Worm (Caenorhabditis elegans) whole organism, L1 larva: ENCODE measurements around the gene B0563.1.

Source experiments
- C04F5.9 ChIP-seq: sonication (generic microtip); optimal IDR thresholded peaks from 2 replicates; lab custom pipeline; 2016; ENCODE audit warnings: missing genetic modification characterization, missing compliant biosample characterization
- aly-2 ChIP-seq: fragments of 150-350 bp; optimal IDR thresholded peaks from 2 replicates; lab custom pipeline; 2014; ENCODE audit warnings: missing biosample characterization, missing genetic modification characterization
- ama-1 ChIP-seq: fragments of 150-350 bp; optimal IDR thresholded peaks from 2 replicates; lab custom pipeline; 2014
- blmp-1 ChIP-seq: fragments of 150-350 bp; optimal IDR thresholded peaks from 2 replicates; lab custom pipeline; 2014; ENCODE audit warnings: missing biosample characterization, missing genetic modification characterization
- ceh-82 ChIP-seq, 3 experiments: fragments of 150-350 bp in 1 of 3; sonication (generic microtip) in 2 of 3; optimal IDR thresholded peaks; 2 replicates each; lab custom pipeline; 2014 to 2017; ENCODE audit warnings: missing biosample characterization in 3 of 3, missing genetic modification characterization in 3 of 3
- ceh-88 ChIP-seq: fragments of 200-800 bp; sonication (Bioruptor generic); IDR thresholded peaks from 2 replicates; pipeline ENCODE4 v1.3.6; 2022; ENCODE audit warnings: missing genetic modification characterization, missing compliant biosample characterization
- ceh-90 ChIP-seq: sonication (generic microtip); optimal IDR thresholded peaks from 2 replicates; lab custom pipeline; 2016; ENCODE audit warnings: missing genetic modification characterization, missing compliant biosample characterization
- dsc-1 ChIP-seq: sonication (generic microtip); optimal IDR thresholded peaks from 2 replicates; lab custom pipeline; 2016; ENCODE audit warnings: mild to moderate bottlenecking, missing genetic modification characterization, missing compliant biosample characterization
- efl-3 ChIP-seq: fragments of 200-800 bp; sonication (Bioruptor generic); optimal IDR thresholded peaks from 2 replicates; lab custom pipeline; 2018; ENCODE audit warnings: mild to moderate bottlenecking, missing genetic modification characterization, missing compliant biosample characterization
- elt-2 ChIP-seq: sonication (generic microtip); optimal IDR thresholded peaks from 2 replicates; lab custom pipeline; 2016; ENCODE audit warnings: missing genetic modification characterization, mild to moderate bottlenecking, inconsistent platforms, missing compliant biosample characterization, missing genetic modification reagents
- elt-3 ChIP-seq, 6 experiments: fragments of 150-350 bp in 1 of 6; sonication (generic microtip); optimal IDR thresholded peaks; 2 replicates each; lab custom pipeline; 2017 to 2018; ENCODE audit warnings: missing biosample characterization in 6 of 6, missing genetic modification characterization in 6 of 6, inconsistent platforms in 1 of 6
- fkh-4 ChIP-seq: sonication (generic microtip); optimal IDR thresholded peaks from 2 replicates; lab custom pipeline; 2016; ENCODE audit warnings: missing compliant biosample characterization, missing genetic modification characterization, borderline replicate concordance
- fos-1 ChIP-seq: fragments of 150-350 bp; optimal IDR thresholded peaks from 2 replicates; lab custom pipeline; 2014; ENCODE audit warnings: missing biosample characterization, missing genetic modification characterization
- grh-1 ChIP-seq: fragments of 200-800 bp; sonication (Bioruptor generic); IDR thresholded peaks from 2 replicates; pipeline ENCODE4 v1.3.6; 2022; ENCODE audit warnings: missing genetic modification reagents, missing genetic modification characterization, missing compliant biosample characterization
- hlh-4 ChIP-seq: sonication (generic microtip); optimal IDR thresholded peaks from 2 replicates; lab custom pipeline; 2016; ENCODE audit warnings: mild to moderate bottlenecking, missing genetic modification characterization, missing compliant biosample characterization
- isw-1 ChIP-seq: fragments of 200-800 bp; sonication (Bioruptor generic); IDR thresholded peaks from 2 replicates; pipeline ENCODE4 v1.3.6; 2022; ENCODE audit warnings: missing genetic modification characterization, missing compliant biosample characterization
- jun-1 ChIP-seq: fragments of 150-350 bp; optimal IDR thresholded peaks from 2 replicates; lab custom pipeline; 2014; ENCODE audit warnings: missing biosample characterization, missing genetic modification reagents, missing genetic modification characterization
- lin-13 ChIP-seq: fragments of 150-350 bp; optimal IDR thresholded peaks from 2 replicates; lab custom pipeline; 2014; ENCODE audit warnings: missing biosample characterization, missing genetic modification reagents, missing genetic modification characterization
- lin-14 ChIP-seq: fragments of 200-800 bp; sonication (Bioruptor generic); optimal IDR thresholded peaks from 2 replicates; lab custom pipeline; 2018; ENCODE audit warnings: mild to moderate bottlenecking, missing genetic modification characterization, moderate library complexity, missing compliant biosample characterization
- lin-15B ChIP-seq: fragments of 150-350 bp; sonication (generic microtip); optimal IDR thresholded peaks from 3 replicates; lab custom pipeline; 2014; ENCODE audit warnings: missing biosample characterization, missing genetic modification characterization
- lin-35 ChIP-seq, 2 experiments: fragments of 150-350 bp; optimal IDR thresholded peaks; 2 replicates each; lab custom pipeline; 2014; ENCODE audit warnings: missing biosample characterization in 2 of 2, missing genetic modification characterization in 2 of 2, missing genetic modification reagents in 2 of 2
- lsy-2 ChIP-seq, 2 experiments: fragments of 150-350 bp; optimal IDR thresholded peaks; 2 replicates each; lab custom pipeline; 2014; ENCODE audit warnings: missing biosample characterization in 2 of 2, missing genetic modification characterization in 2 of 2
- mab-9 ChIP-seq: fragments of 200-800 bp; sonication (Bioruptor generic); IDR thresholded peaks from 2 replicates; pipeline ENCODE4 v1.3.6; 2022; ENCODE audit warnings: missing genetic modification reagents, missing genetic modification characterization, missing compliant biosample characterization
- nhr-11 ChIP-seq: fragments of 150-350 bp; optimal IDR thresholded peaks from 2 replicates; lab custom pipeline; 2014; ENCODE audit warnings: missing biosample characterization, missing genetic modification characterization
- nhr-12 ChIP-seq: sonication (generic microtip); optimal IDR thresholded peaks from 2 replicates; lab custom pipeline; 2017; ENCODE audit warnings: missing biosample characterization, missing genetic modification characterization
- nhr-19 ChIP-seq: fragments of 200-800 bp; sonication (Bioruptor generic); conservative IDR thresholded peaks from 2 replicates; pipeline ENCODE4 v1.3.6; 2022; ENCODE audit warnings: missing genetic modification characterization, missing compliant biosample characterization
- nhr-20 ChIP-seq: sonication (generic microtip); optimal IDR thresholded peaks from 2 replicates; lab custom pipeline; 2016; ENCODE audit warnings: mild to moderate bottlenecking, missing genetic modification characterization, missing compliant biosample characterization
- nhr-71 ChIP-seq: sonication (generic microtip); optimal IDR thresholded peaks from 2 replicates; lab custom pipeline; 2016; ENCODE audit warnings: mild to moderate bottlenecking, missing genetic modification characterization, moderate library complexity, missing compliant biosample characterization
- nhr-77 ChIP-seq: fragments of 150-350 bp; optimal IDR thresholded peaks from 2 replicates; lab custom pipeline; 2014; ENCODE audit warnings: missing biosample characterization, missing genetic modification characterization
- pag-3 ChIP-seq: sonication (generic microtip); optimal IDR thresholded peaks from 2 replicates; lab custom pipeline; 2017; ENCODE audit warnings: missing genetic modification characterization, mild to moderate bottlenecking, missing compliant biosample characterization, antibody characterized with exemption, borderline replicate concordance; ENCODE audit not compliant: insufficient read depth
- rnt-1 ChIP-seq: sonication (generic microtip); optimal IDR thresholded peaks from 2 replicates; lab custom pipeline; 2016; ENCODE audit warnings: mild to moderate bottlenecking, missing genetic modification characterization, moderate library complexity, missing compliant biosample characterization
- skn-1 ChIP-seq: fragments of 150-350 bp; optimal IDR thresholded peaks from 2 replicates; lab custom pipeline; 2014; ENCODE audit warnings: missing biosample characterization, missing genetic modification characterization
- snpc-4 ChIP-seq: fragments of 150-350 bp; optimal IDR thresholded peaks from 2 replicates; lab custom pipeline; 2014; ENCODE audit warnings: missing biosample characterization, missing genetic modification characterization
- snu-23 ChIP-seq: sonication (generic microtip); optimal IDR thresholded peaks from 2 replicates; lab custom pipeline; 2016; ENCODE audit warnings: missing genetic modification characterization, missing compliant biosample characterization
- sox-4 ChIP-seq: sonication (generic microtip); optimal IDR thresholded peaks from 2 replicates; lab custom pipeline; 2016; ENCODE audit warnings: missing genetic modification characterization, missing compliant biosample characterization
- sup-37 ChIP-seq: fragments of 200-800 bp; sonication (Bioruptor generic); optimal IDR thresholded peaks from 2 replicates; lab custom pipeline; 2018; ENCODE audit warnings: mild to moderate bottlenecking, missing genetic modification characterization, missing compliant biosample characterization
- unc-130 ChIP-seq: fragments of 150-350 bp; optimal IDR thresholded peaks from 2 replicates; lab custom pipeline; 2017; ENCODE audit warnings: missing biosample characterization, missing genetic modification characterization, inconsistent platforms
- unc-30 ChIP-seq: sonication (generic microtip); optimal IDR thresholded peaks from 2 replicates; lab custom pipeline; 2017; ENCODE audit warnings: missing biosample characterization, missing genetic modification characterization
- unc-62 ChIP-seq: fragments of 150-350 bp; optimal IDR thresholded peaks from 2 replicates; lab custom pipeline; 2014; ENCODE audit warnings: missing biosample characterization, missing genetic modification reagents, missing genetic modification characterization
- unc-86 ChIP-seq: sonication (generic microtip); optimal IDR thresholded peaks from 2 replicates; lab custom pipeline; 2016; ENCODE audit warnings: missing genetic modification characterization, missing compliant biosample characterization
- vab-15 ChIP-seq: sonication (generic microtip); optimal IDR thresholded peaks from 2 replicates; lab custom pipeline; 2017; ENCODE audit warnings: missing genotype, mild to moderate bottlenecking, missing genetic modification characterization, missing compliant biosample characterization
- zag-1 ChIP-seq: fragments of 150-350 bp; optimal IDR thresholded peaks from 2 replicates; lab custom pipeline; 2014; ENCODE audit warnings: missing biosample characterization, missing genetic modification characterization
- zip-4 ChIP-seq: fragments of 200-800 bp; sonication (Bioruptor generic); optimal IDR thresholded peaks from 2 replicates; lab custom pipeline; 2018; ENCODE audit warnings: mild to moderate bottlenecking, missing genetic modification characterization, moderate library complexity, missing compliant biosample characterization
- ztf-11 ChIP-seq, 2 experiments: sonication (generic microtip); optimal IDR thresholded peaks; 2 replicates each; lab custom pipeline; 2016 to 2017; ENCODE audit warnings: missing genetic modification characterization in 2 of 2, missing biosample characterization in 1 of 2, missing compliant biosample characterization in 1 of 2
- ztf-4 ChIP-seq: fragments of 150-350 bp; optimal IDR thresholded peaks from 2 replicates; lab custom pipeline; 2014; ENCODE audit warnings: missing biosample characterization, missing genetic modification characterization

Gene B0563.1

ce11 chrX:9150269-9150744, 21.0 kb upstream of the B0563.1 start, which contains the start of gene tmbi-4 (continued):
- TF ChIP-seq lin-15B (tag; lab: Kevin White, UChicago) (peak; percentile 30), nhr-71 (peak; percentile 58), ceh-88 (no peak), unc-86 (tag; lab: Kevin White, UChicago) (peak; percentile 48), lsy-2 (tag; optimal IDR thresholded peaks at IDR 0.05; lab: Kevin White, UChicago) (peak; percentile 13 to 73), unc-130 (tag; lab: Kevin White, UChicago) (peak; percentile 22)

- TF ChIP-seq sup-37 (GFP tag; lab: Kevin White, UChicago), result no peak
- no peak for TF ChIP-seq blmp-1 (tag; lab: Kevin White, UChicago)
- TF ChIP-seq lin-15B (tag; lab: Kevin White, UChicago), result no peak
- TF ChIP-seq isw-1 (GFP tag; lab: Robert Waterston, UW), result no peak
- no peak for TF ChIP-seq jun-1 (tag; lab: Kevin White, UChicago)
- no peak for TF ChIP-seq snpc-4
- TF ChIP-seq efl-3 (GFP tag; lab: Kevin White, UChicago), result no peak
- TF ChIP-seq sox-4 (tag; lab: Kevin White, UChicago), result no peak
- TF ChIP-seq mab-9 (GFP tag; lab: Robert Waterston, UW), result no peak
- no peak for TF ChIP-seq lin-13
Observed at ce11 chrX:9154216-9154615, 17.1 kb upstream of the B0563.1 start, which contains the start of gene B0563.7. TSS of gene B0563.7 (minus strand) at chrX:9154316.

ce11 chrX:9155751-9156150, 15.6 kb upstream of the B0563.1 start:
- TF ChIP-seq elt-2 (tag; lab: Kevin White, UChicago) (peak; percentile 9), nhr-12 (tag; lab: Kevin White, UChicago) (no peak)

- TF ChIP-seq C04F5.9 (no peak), fos-1 (tag; lab: Kevin White, UChicago) (no peak), lin-14 (peak; percentile 82), skn-1 (no peak), lin-35 (GFP tag; optimal IDR thresholded peaks at IDR 0.05; lab: Kevin White, UChicago) (no peak), vab-15 (tag; lab: Kevin White, UChicago) (no peak), nhr-71 (peak; percentile 69), snu-23 (GFP tag; lab: Kevin White, UChicago) (no peak), ceh-90 (tag; lab: Kevin White, UChicago) (no peak), nhr-19 (GFP tag; lab: Robert Waterston, UW) (peak; percentile 58), mab-9 (GFP tag; lab: Robert Waterston, UW) (no peak), unc-30 (tag; lab: Kevin White, UChicago) (no peak), pag-3 (peak; percentile 80), sup-37 (GFP tag; lab: Kevin White, UChicago) (no peak), ztf-11 (tag; optimal IDR thresholded peaks at IDR 0.05; lab: Kevin White, UChicago) (no peak), grh-1 (GFP tag; lab: Robert Waterston, UW) (no peak), snpc-4 (no peak), lin-15B (tag; lab: Kevin White, UChicago) (no peak), jun-1 (tag; lab: Kevin White, UChicago) (no peak), unc-130 (tag; lab: Kevin White, UChicago) (peak; percentile 61), nhr-11 (tag; lab: Kevin White, UChicago) (no peak), elt-3 (tag; optimal IDR thresholded peaks at IDR 0.05; lab: Kevin White, UChicago) (no peak), ztf-4 (tag; lab: Kevin White, UChicago) (no peak), hlh-4 (tag; lab: Kevin White, UChicago) (no peak), zag-1 (tag; lab: Kevin White, UChicago) (no peak), ceh-82 (tag; optimal IDR thresholded peaks at IDR 0.05; lab: Kevin White, UChicago) (no peak), ama-1 (lab: Kevin White, UChicago) (no peak), zip-4 (no peak), rnt-1 (tag; lab: Kevin White, UChicago) (peak; percentile 79), nhr-77 (tag; lab: Kevin White, UChicago) (no peak), blmp-1 (tag; lab: Kevin White, UChicago) (no peak), aly-2 (tag; lab: Kevin White, UChicago) (no peak), dsc-1 (tag; lab: Kevin White, UChicago) (peak; percentile 31), nhr-12 (tag; lab: Kevin White, UChicago) (no peak), unc-62 (GFP tag; lab: Kevin White, UChicago) (no peak), fkh-4 (tag; lab: Kevin White, UChicago) (no peak), nhr-20 (tag; lab: Kevin White, UChicago) (peak; percentile 6)
Observed at ce11 chrX:9161253-9161904, 10.0 kb upstream of the B0563.1 start.
